Worm (Caenorhabditis elegans): ENCODE data around the gene eol-1.

The eol-1 gene

DNA sequence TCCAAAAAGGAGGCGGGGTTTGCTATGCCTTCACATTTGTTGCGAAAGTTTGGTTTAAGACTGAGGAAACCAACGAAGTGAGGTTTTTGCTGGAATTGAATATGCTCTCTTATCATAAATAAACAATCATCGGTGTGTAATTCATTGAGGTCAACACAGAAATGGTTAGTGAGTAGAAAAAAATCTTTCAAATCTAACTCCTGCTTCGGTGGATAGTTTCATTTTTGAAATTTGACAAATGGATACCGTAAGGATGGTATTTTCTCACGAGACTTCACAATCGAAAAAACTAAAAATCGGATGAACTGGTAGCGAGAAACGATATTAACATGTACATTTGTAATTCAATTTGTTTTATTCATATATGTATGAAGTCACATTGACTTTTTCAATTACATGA lies at the start of gene eol-1:
eol-1 (minus strand) TSS at position 101 of the 400 bp plus-strand sequence.
- TF ChIP-seq zag-1 (tag; optimal IDR thresholded peaks at IDR 0.05) (no peak), unc-39 (tag; optimal IDR thresholded peaks at IDR 0.05) (no peak), nhr-28 (tag; optimal IDR thresholded peaks at IDR 0.05) (no peak), nhr-67 (tag; optimal IDR thresholded peaks at IDR 0.05) (no peak), elt-3 (tag; optimal IDR thresholded peaks at IDR 0.05) (no peak), nhr-25 (tag; optimal IDR thresholded peaks at IDR 0.05) (no peak), lin-15B (tag; optimal IDR thresholded peaks at IDR 0.05) (no peak), mdl-1 (tag; optimal IDR thresholded peaks at IDR 0.05) (no peak), mml-1 (tag; optimal IDR thresholded peaks at IDR 0.05) (no peak), ama-1 (optimal IDR thresholded peaks at IDR 0.05) (no peak), elt-1 (tag; optimal IDR thresholded peaks at IDR 0.05) (no peak)

DNA sequence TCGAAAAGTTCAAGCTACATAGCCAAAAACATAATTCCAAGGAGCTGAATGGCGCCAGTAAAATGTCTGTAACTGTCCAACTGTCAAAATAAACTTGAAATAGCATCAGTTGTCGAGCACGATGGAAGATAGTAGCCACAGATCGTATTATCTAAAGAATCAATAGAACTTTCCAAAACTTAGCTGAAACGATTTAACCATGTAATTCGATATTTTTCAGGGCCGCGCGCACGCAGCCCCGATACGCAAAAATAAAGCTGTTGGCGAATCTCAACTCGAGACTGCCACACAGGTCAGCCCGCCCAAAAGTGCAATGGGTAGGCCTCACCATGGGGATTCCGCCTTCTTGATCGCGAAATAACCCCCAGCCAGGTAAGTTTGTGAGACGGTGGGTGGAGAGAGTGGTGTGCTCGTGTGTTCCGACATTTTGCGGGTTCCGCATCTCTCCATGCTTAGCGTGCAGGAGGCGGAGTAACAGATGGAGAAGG lies 47.6 kb upstream of the eol-1 start:
- TF ChIP-seq nhr-23 (tag; optimal IDR thresholded peaks at IDR 0.05): peak; percentile 14
- TF ChIP-seq elt-3 (tag; optimal IDR thresholded peaks at IDR 0.05): no peak
- TF ChIP-seq ceh-9 (tag; optimal IDR thresholded peaks at IDR 0.05): no peak
- TF ChIP-seq unc-39 (tag; optimal IDR thresholded peaks at IDR 0.05): no peak
- peak; percentile 37 for TF ChIP-seq ceh-28 (tag; optimal IDR thresholded peaks at IDR 0.05)
- TF ChIP-seq fkh-2 (tag; optimal IDR thresholded peaks at IDR 0.05): no peak
- TF ChIP-seq nhr-77 (tag; optimal IDR thresholded peaks at IDR 0.05): peak; percentile 23
- TF ChIP-seq unc-62 (GFP tag; optimal IDR thresholded peaks at IDR 0.05): no peak
- no peak for TF ChIP-seq nhr-11 (tag; optimal IDR thresholded peaks at IDR 0.05)
- peak; percentile 28 for TF ChIP-seq nfya-1 (tag; optimal IDR thresholded peaks at IDR 0.05; ENCODE audit: insufficient read depth)
- TF ChIP-seq elt-1 (tag; optimal IDR thresholded peaks at IDR 0.05): no peak
- no peak for TF ChIP-seq daf-12 (tag; optimal IDR thresholded peaks at IDR 0.05)
- no peak for TF ChIP-seq fos-1 (tag; optimal IDR thresholded peaks at IDR 0.05)
- TF ChIP-seq skn-1 (tag; optimal IDR thresholded peaks at IDR 0.05): no peak
- TF ChIP-seq elt-2 (tag; optimal IDR thresholded peaks at IDR 0.05): peak; percentile 61
- TF ChIP-seq snpc-4 (tag; optimal IDR thresholded peaks at IDR 0.05): peak; percentile 94
- TF ChIP-seq nhr-12 (tag; optimal IDR thresholded peaks at IDR 0.05): no peak
- TF ChIP-seq hmg-11 (tag; optimal IDR thresholded peaks at IDR 0.05): no peak
- TF ChIP-seq ceh-16 (tag; optimal IDR thresholded peaks at IDR 0.05): no peak
- TF ChIP-seq nhr-25 (tag; optimal IDR thresholded peaks at IDR 0.05): no peak
- peak; percentile 78 for TF ChIP-seq nhr-43 (tag; optimal IDR thresholded peaks at IDR 0.05; ENCODE audit: poor library complexity, severe bottlenecking)
- TF ChIP-seq zag-1 (tag; optimal IDR thresholded peaks at IDR 0.05): no peak
- no peak for TF ChIP-seq nhr-67 (tag; optimal IDR thresholded peaks at IDR 0.05)
- TF ChIP-seq ztf-4 (tag; optimal IDR thresholded peaks at IDR 0.05): no peak
- peak; percentile 22 for TF ChIP-seq lin-15B (tag; optimal IDR thresholded peaks at IDR 0.05)
- TF ChIP-seq mdl-1 (tag; optimal IDR thresholded peaks at IDR 0.05): no peak
- TF ChIP-seq nhr-237 (tag; optimal IDR thresholded peaks at IDR 0.05): no peak
- TF ChIP-seq nhr-76 (tag; optimal IDR thresholded peaks at IDR 0.05): no peak
- TF ChIP-seq egl-5 (tag; optimal IDR thresholded peaks at IDR 0.05): no peak
- TF ChIP-seq lin-39 (tag; optimal IDR thresholded peaks at IDR 0.05): no peak
- no peak for TF ChIP-seq eor-1 (tag; optimal IDR thresholded peaks at IDR 0.05)
- TF ChIP-seq sea-2 (GFP tag; optimal IDR thresholded peaks at IDR 0.05): no peak
- no peak for TF ChIP-seq ztf-11 (tag; optimal IDR thresholded peaks at IDR 0.05)
- peak; percentile 21 for TF ChIP-seq R02D3.7 (tag; optimal IDR thresholded peaks at IDR 0.05)
- no peak for TF ChIP-seq ZK546.5 (tag; optimal IDR thresholded peaks at IDR 0.05)
- TF ChIP-seq mml-1 (tag; optimal IDR thresholded peaks at IDR 0.05): no peak
- TF ChIP-seq lsy-12 (tag; optimal IDR thresholded peaks at IDR 0.05): peak; percentile 71
- TF ChIP-seq egl-27 (tag; optimal IDR thresholded peaks at IDR 0.05): no peak
- no peak for TF ChIP-seq aly-2 (tag; optimal IDR thresholded peaks at IDR 0.05)
- TF ChIP-seq pha-4 (tag; optimal IDR thresholded peaks at IDR 0.05): no peak
- peak; percentile 94 for TF ChIP-seq ama-1 (optimal IDR thresholded peaks at IDR 0.05)
- no peak for TF ChIP-seq jun-1 (tag; optimal IDR thresholded peaks at IDR 0.05)
- TF ChIP-seq pqm-1 (tag; optimal IDR thresholded peaks at IDR 0.05): peak; percentile 24
- no peak for TF ChIP-seq fkh-10 (GFP tag; optimal IDR thresholded peaks at IDR 0.05)
- TF ChIP-seq ceh-82 (tag; optimal IDR thresholded peaks at IDR 0.05): no peak
- peak; percentile 40 for TF ChIP-seq tbx-2 (tag; optimal IDR thresholded peaks at IDR 0.05)
- no peak for TF ChIP-seq nhr-28 (tag; optimal IDR thresholded peaks at IDR 0.05)
